Worm (Caenorhabditis elegans): Measurements from ENCODE around the gene T05B11.4.
A peak's percentile ranks its signal among the peaks of the same experiment; 100 is the strongest.

Gene T05B11.4

ce11 chrV:7739949-7740348 is 14.5 kb downstream of the T05B11.4 start:
- no peak for TF ChIP-seq pha-4 (tag; optimal IDR thresholded peaks at IDR 0.05)
- no peak for TF ChIP-seq ceh-39 (tag; optimal IDR thresholded peaks at IDR 0.05)
- no peak for TF ChIP-seq sptf-1 (tag; optimal IDR thresholded peaks at IDR 0.05)
- TF ChIP-seq ces-1 (GFP tag; optimal IDR thresholded peaks at IDR 0.05), result peak; percentile 9
- peak; percentile 25 for TF ChIP-seq nhr-2 (tag; optimal IDR thresholded peaks at IDR 0.05)

- no peak for TF ChIP-seq nhr-237 (tag; optimal IDR thresholded peaks at IDR 0.05)
These were observed 16.7 kb downstream of the T05B11.4 start, which contains the start of gene srr-9 for ce11 chrV:7737710-7738109. srr-9 (plus strand) TSS chrV:7738010.

ce11 chrV:7735319-7735718 is 19.1 kb downstream of the T05B11.4 start, which contains the start of gene srr-10:
srr-10 (plus strand) TSS chrV:7735619.
- no peak for TF ChIP-seq ham-2 (GFP tag; optimal IDR thresholded peaks at IDR 0.05)
- TF ChIP-seq nhr-12 (tag; optimal IDR thresholded peaks at IDR 0.05), result no peak
- no peak for TF ChIP-seq tbx-8 (GFP tag; optimal IDR thresholded peaks at IDR 0.05)
- no peak for TF ChIP-seq mab-5 (tag; optimal IDR thresholded peaks at IDR 0.05)
- no peak for TF ChIP-seq sptf-1 (tag; optimal IDR thresholded peaks at IDR 0.05)
- no peak for TF ChIP-seq blmp-1 (tag; optimal IDR thresholded peaks at IDR 0.05)
- no peak for TF ChIP-seq unc-62 (GFP tag; optimal IDR thresholded peaks at IDR 0.05)
- TF ChIP-seq nhr-28 (tag; optimal IDR thresholded peaks at IDR 0.05), result no peak
- no peak for TF ChIP-seq ceh-39 (tag; optimal IDR thresholded peaks at IDR 0.05)
- no peak for TF ChIP-seq nhr-76 (tag; optimal IDR thresholded peaks at IDR 0.05)
- no peak for TF ChIP-seq nhr-237 (tag; optimal IDR thresholded peaks at IDR 0.05)

ce11 chrV:7734909-7735308 is 19.5 kb downstream of the T05B11.4 start, which contains the start of gene clic-1:
clic-1 (minus strand) TSS chrV:7734911.
- TF ChIP-seq unc-62 (GFP tag; optimal IDR thresholded peaks at IDR 0.05) (peak; percentile 44), lin-13 (tag; optimal IDR thresholded peaks at IDR 0.05) (peak; percentile 30), ztf-11 (tag; optimal IDR thresholded peaks at IDR 0.05) (no peak), ceh-43 (GFP tag; optimal IDR thresholded peaks at IDR 0.05) (no peak), elt-3 (tag; optimal IDR thresholded peaks at IDR 0.05) (no peak), snpc-4 (tag; optimal IDR thresholded peaks at IDR 0.05) (no peak), ham-2 (GFP tag; optimal IDR thresholded peaks at IDR 0.05) (peak; percentile 54), ces-1 (GFP tag; optimal IDR thresholded peaks at IDR 0.05) (peak; percentile 65), nhr-28 (tag; optimal IDR thresholded peaks at IDR 0.05) (no peak), lin-32 (GFP tag; optimal IDR thresholded peaks at IDR 0.05) (no peak), ceh-39 (tag; optimal IDR thresholded peaks at IDR 0.05) (peak; percentile 57), flh-1 (GFP tag; optimal IDR thresholded peaks at IDR 0.05) (no peak), mab-5 (tag; optimal IDR thresholded peaks at IDR 0.05) (peak; percentile 41), drap-1 (GFP tag; optimal IDR thresholded peaks at IDR 0.05) (no peak), nhr-2 (tag; optimal IDR thresholded peaks at IDR 0.05) (no peak), cnd-1 (tag; optimal IDR thresholded peaks at IDR 0.05) (peak; percentile 52), bed-3 (GFP tag; optimal IDR thresholded peaks at IDR 0.05) (no peak), unc-120 (tag; optimal IDR thresholded peaks at IDR 0.05; ENCODE audit: poor library complexity, severe bottlenecking) (no peak), nhr-237 (tag; optimal IDR thresholded peaks at IDR 0.05) (peak; percentile 74), M03D4.4 (tag; optimal IDR thresholded peaks at IDR 0.05) (no peak), hlh-1 (tag; optimal IDR thresholded peaks at IDR 0.05) (peak; percentile 77), nhr-76 (tag; optimal IDR thresholded peaks at IDR 0.05) (no peak), tbx-8 (GFP tag; optimal IDR thresholded peaks at IDR 0.05) (no peak), mls-2 (tag; optimal IDR thresholded peaks at IDR 0.05) (peak; percentile 32), zip-8 (tag; optimal IDR thresholded peaks at IDR 0.05) (no peak), lsy-2 (tag; optimal IDR thresholded peaks at IDR 0.05) (peak; percentile 56), nhr-12 (tag; optimal IDR thresholded peaks at IDR 0.05) (no peak), unc-39 (tag; optimal IDR thresholded peaks at IDR 0.05) (no peak), blmp-1 (tag; optimal IDR thresholded peaks at IDR 0.05) (no peak), pha-4 (tag; optimal IDR thresholded peaks at IDR 0.05) (peak; percentile 58), sem-2 (GFP tag; optimal IDR thresholded peaks at IDR 0.05) (no peak), ceh-83 (GFP tag; optimal IDR thresholded peaks at IDR 0.05) (no peak), mep-1 (tag; optimal IDR thresholded peaks at IDR 0.05) (peak; percentile 85), sptf-1 (tag; optimal IDR thresholded peaks at IDR 0.05) (no peak), elt-1 (tag; optimal IDR thresholded peaks at IDR 0.05; ENCODE audit: borderline replicate concordance, insufficient read depth) (no peak)
